Worm (Caenorhabditis elegans) whole organism, L3 larva: ENCODE data around the gene C18H7.6.

ENCODE experiments used
- R02D3.7 ChIP-seq: fragments of 150-350 bp; optimal IDR thresholded peaks from 2 replicates; lab custom pipeline; 2014; ENCODE audit warnings: missing biosample characterization, missing genetic modification characterization
- ZK546.5 ChIP-seq: sonication (generic microtip); optimal IDR thresholded peaks from 2 replicates; lab custom pipeline; 2017; ENCODE audit warnings: missing biosample characterization, missing genetic modification characterization
- aly-2 ChIP-seq: fragments of 150-350 bp; optimal IDR thresholded peaks from 2 replicates; lab custom pipeline; 2014; ENCODE audit warnings: missing biosample characterization, missing genetic modification characterization
- ama-1 ChIP-seq: fragments of 150-350 bp; optimal IDR thresholded peaks from 2 replicates; lab custom pipeline; 2018
- ceh-16 ChIP-seq: sonication (generic microtip); optimal IDR thresholded peaks from 2 replicates; lab custom pipeline; 2017; ENCODE audit warnings: missing biosample characterization, missing genetic modification characterization
- ceh-28 ChIP-seq: fragments of 150-350 bp; optimal IDR thresholded peaks from 2 replicates; lab custom pipeline; 2014; ENCODE audit warnings: missing biosample characterization, missing genetic modification reagents, missing genetic modification characterization
- ceh-9 ChIP-seq: sonication (generic microtip); optimal IDR thresholded peaks from 2 replicates; lab custom pipeline; 2018; ENCODE audit warnings: missing biosample characterization, missing genetic modification characterization
- egl-27 ChIP-seq: sonication (generic microtip); optimal IDR thresholded peaks from 4 replicates; lab custom pipeline; 2017; ENCODE audit warnings: missing biosample characterization, missing genetic modification reagents, missing genetic modification characterization
- egl-5 ChIP-seq: fragments of 150-350 bp; optimal IDR thresholded peaks from 2 replicates; lab custom pipeline; 2017; ENCODE audit warnings: missing biosample characterization, missing genetic modification reagents, missing genetic modification characterization, inconsistent platforms
- elt-1 ChIP-seq: fragments of 150-350 bp; optimal IDR thresholded peaks from 2 replicates; lab custom pipeline; 2014; ENCODE audit warnings: missing biosample characterization, missing genetic modification characterization
- elt-2 ChIP-seq: sonication (generic microtip); optimal IDR thresholded peaks from 2 replicates; lab custom pipeline; 2016; ENCODE audit warnings: missing genetic modification reagents, mild to moderate bottlenecking, missing genetic modification characterization, missing compliant biosample characterization
- elt-3 ChIP-seq, 3 experiments: fragments of 150-350 bp in 1 of 3; sonication (generic microtip) in 2 of 3; optimal IDR thresholded peaks; 2 replicates in 2 of 3; 4 replicates in 1 of 3; lab custom pipeline; 2014 to 2017; ENCODE audit warnings: missing biosample characterization in 3 of 3, missing genetic modification characterization in 3 of 3
- eor-1 ChIP-seq, 2 experiments: fragments of 150-350 bp; optimal IDR thresholded peaks; 2 replicates each; lab custom pipeline; 2014 to 2018; ENCODE audit warnings: missing biosample characterization in 2 of 2, missing genetic modification characterization in 2 of 2
- fkh-10 ChIP-seq: sonication (generic microtip); optimal IDR thresholded peaks from 2 replicates; lab custom pipeline; 2017; ENCODE audit warnings: missing biosample characterization, missing genetic modification reagents, missing genetic modification characterization
- hmg-11 ChIP-seq: sonication (generic microtip); optimal IDR thresholded peaks from 2 replicates; lab custom pipeline; 2016; ENCODE audit warnings: missing genetic modification characterization, missing compliant biosample characterization
- lin-15B ChIP-seq: fragments of 150-350 bp; optimal IDR thresholded peaks from 2 replicates; lab custom pipeline; 2014; ENCODE audit warnings: missing biosample characterization, missing genetic modification characterization
- lin-39 ChIP-seq: fragments of 150-350 bp; optimal IDR thresholded peaks from 2 replicates; lab custom pipeline; 2018; ENCODE audit warnings: missing biosample characterization, missing genetic modification reagents, missing genetic modification characterization
- lsy-12 ChIP-seq: sonication (generic microtip); optimal IDR thresholded peaks from 2 replicates; lab custom pipeline; 2016; ENCODE audit warnings: mild to moderate bottlenecking, missing genetic modification characterization, missing compliant biosample characterization
- mdl-1 ChIP-seq: fragments of 150-350 bp; optimal IDR thresholded peaks from 2 replicates; lab custom pipeline; 2014; ENCODE audit warnings: missing biosample characterization, missing genetic modification characterization
- mml-1 ChIP-seq: fragments of 150-350 bp; sonication (generic microtip); optimal IDR thresholded peaks from 3 replicates; lab custom pipeline; 2014; ENCODE audit warnings: missing biosample characterization, missing genetic modification characterization
- nhr-12 ChIP-seq: fragments of 150-350 bp; optimal IDR thresholded peaks from 2 replicates; lab custom pipeline; 2014; ENCODE audit warnings: missing biosample characterization, missing genetic modification characterization
- nhr-23 ChIP-seq: fragments of 150-350 bp; optimal IDR thresholded peaks from 2 replicates; lab custom pipeline; 2014; ENCODE audit warnings: missing biosample characterization, missing genetic modification reagents, missing genetic modification characterization
- nhr-28 ChIP-seq: fragments of 150-350 bp; optimal IDR thresholded peaks from 2 replicates; lab custom pipeline; 2014; ENCODE audit warnings: missing biosample characterization, missing genetic modification characterization
- nhr-43 ChIP-seq: sonication (generic microtip); optimal IDR thresholded peaks from 2 replicates; lab custom pipeline; 2016; ENCODE audit warnings: mild to moderate bottlenecking, missing genetic modification characterization, missing compliant biosample characterization; ENCODE audit not compliant: poor library complexity, severe bottlenecking
- nhr-67 ChIP-seq: fragments of 150-350 bp; optimal IDR thresholded peaks from 2 replicates; lab custom pipeline; 2014; ENCODE audit warnings: missing biosample characterization, missing genetic modification characterization
- nhr-76 ChIP-seq: fragments of 150-350 bp; sonication (generic microtip); optimal IDR thresholded peaks from 5 replicates; lab custom pipeline; 2014; ENCODE audit warnings: missing biosample characterization, missing genetic modification characterization
- nhr-77 ChIP-seq: fragments of 150-350 bp; optimal IDR thresholded peaks from 2 replicates; lab custom pipeline; 2014; ENCODE audit warnings: missing biosample characterization, missing genetic modification characterization
- pha-4 ChIP-seq: fragments of 150-350 bp; optimal IDR thresholded peaks from 2 replicates; lab custom pipeline; 2014; ENCODE audit warnings: missing biosample characterization, missing genetic modification reagents, missing genetic modification characterization
- pqm-1 ChIP-seq: fragments of 150-350 bp; optimal IDR thresholded peaks from 2 replicates; lab custom pipeline; 2017; ENCODE audit warnings: missing biosample characterization, missing genetic modification characterization, inconsistent platforms
- skn-1 ChIP-seq: fragments of 150-350 bp; optimal IDR thresholded peaks from 2 replicates; lab custom pipeline; 2014; ENCODE audit warnings: missing biosample characterization, missing genetic modification characterization
- snpc-4 ChIP-seq: fragments of 150-350 bp; optimal IDR thresholded peaks from 2 replicates; lab custom pipeline; 2014; ENCODE audit warnings: missing biosample characterization, missing genetic modification characterization
- tbx-2 ChIP-seq: sonication (generic microtip); optimal IDR thresholded peaks from 2 replicates; lab custom pipeline; 2016; ENCODE audit warnings: mild to moderate bottlenecking, missing genetic modification characterization, missing compliant biosample characterization
- unc-39 ChIP-seq: sonication (generic microtip); optimal IDR thresholded peaks from 4 replicates; lab custom pipeline; 2017; ENCODE audit warnings: missing biosample characterization, missing genetic modification characterization
- unc-62 ChIP-seq: fragments of 150-350 bp; sonication (generic microtip); optimal IDR thresholded peaks from 4 replicates; lab custom pipeline; 2014; ENCODE audit warnings: missing biosample characterization, missing genetic modification reagents, missing genetic modification characterization
- zag-1 ChIP-seq: fragments of 150-350 bp; optimal IDR thresholded peaks from 2 replicates; lab custom pipeline; 2014; ENCODE audit warnings: missing biosample characterization, missing genetic modification characterization
- ztf-11 ChIP-seq: fragments of 150-350 bp; optimal IDR thresholded peaks from 2 replicates; lab custom pipeline; 2014; ENCODE audit warnings: missing biosample characterization, missing genetic modification characterization

Gene C18H7.6

DNA sequence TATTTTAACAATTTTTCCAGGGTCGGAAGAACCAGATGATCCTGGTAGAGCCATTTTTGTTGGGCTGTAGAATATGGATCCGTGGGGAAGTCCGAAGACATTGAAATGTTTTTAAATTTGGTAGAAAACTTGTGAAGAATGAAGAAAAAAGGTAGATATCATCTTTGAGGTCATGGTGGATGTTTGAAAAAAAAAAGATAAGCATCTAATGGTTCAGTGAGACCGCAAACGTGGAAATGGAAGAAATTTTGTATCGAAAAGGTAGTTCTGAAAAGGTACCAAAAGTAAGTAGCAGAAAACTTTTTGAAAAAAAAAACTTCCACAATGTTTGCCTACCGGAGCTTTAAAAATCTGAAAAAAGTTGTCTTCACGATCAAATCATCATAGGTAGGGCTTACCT, 11.3 kb upstream of the C18H7.6 start, which contains the start of gene prmt-4:
Gene prmt-4 (minus strand): TSS at position 101 of the 400 bp plus-strand sequence.
- no peak for TF ChIP-seq ceh-28 (tag; lab: Kevin White, UChicago)
- TF ChIP-seq tbx-2, result no peak
- TF ChIP-seq nhr-23, result no peak
- TF ChIP-seq nhr-77 (tag; lab: Kevin White, UChicago), result no peak
- no peak for TF ChIP-seq R02D3.7 (tag; lab: Kevin White, UChicago)
- no peak for TF ChIP-seq unc-39

ce11 chrIV:601595-601994, 9.3 kb upstream of the C18H7.6 start, which contains the start of gene srt-59:
Gene srt-59, minus strand, starts transcription at chrIV:601695.
- no peak for TF ChIP-seq fkh-10
- no peak for TF ChIP-seq lin-39 (tag; lab: Kevin White, UChicago)
- TF ChIP-seq mdl-1, result no peak
- TF ChIP-seq nhr-43 (tag; lab: Kevin White, UChicago), result no peak
- no peak for TF ChIP-seq hmg-11 (tag; lab: Kevin White, UChicago)
- TF ChIP-seq skn-1 (tag; lab: Kevin White, UChicago), result no peak
- TF ChIP-seq nhr-28, result no peak
- no peak for TF ChIP-seq pha-4 (tag; lab: Kevin White, UChicago)
- no peak for TF ChIP-seq lsy-12 (tag; lab: Kevin White, UChicago)
- TF ChIP-seq ama-1 (lab: Kevin White, UChicago), result no peak
- TF ChIP-seq nhr-76 (tag; lab: Kevin White, UChicago), result no peak
- TF ChIP-seq egl-5 (tag; lab: Kevin White, UChicago), result no peak
- TF ChIP-seq nhr-23, result no peak
- no peak for TF ChIP-seq ceh-28 (tag; lab: Kevin White, UChicago)
- TF ChIP-seq ZK546.5, result no peak
- no peak for TF ChIP-seq mml-1 (tag; lab: Kevin White, UChicago)
- TF ChIP-seq R02D3.7 (tag; lab: Kevin White, UChicago), result no peak
- no peak for TF ChIP-seq ztf-11 (tag; lab: Kevin White, UChicago)
- TF ChIP-seq ceh-9 (tag; lab: Kevin White, UChicago), result no peak

DNA sequence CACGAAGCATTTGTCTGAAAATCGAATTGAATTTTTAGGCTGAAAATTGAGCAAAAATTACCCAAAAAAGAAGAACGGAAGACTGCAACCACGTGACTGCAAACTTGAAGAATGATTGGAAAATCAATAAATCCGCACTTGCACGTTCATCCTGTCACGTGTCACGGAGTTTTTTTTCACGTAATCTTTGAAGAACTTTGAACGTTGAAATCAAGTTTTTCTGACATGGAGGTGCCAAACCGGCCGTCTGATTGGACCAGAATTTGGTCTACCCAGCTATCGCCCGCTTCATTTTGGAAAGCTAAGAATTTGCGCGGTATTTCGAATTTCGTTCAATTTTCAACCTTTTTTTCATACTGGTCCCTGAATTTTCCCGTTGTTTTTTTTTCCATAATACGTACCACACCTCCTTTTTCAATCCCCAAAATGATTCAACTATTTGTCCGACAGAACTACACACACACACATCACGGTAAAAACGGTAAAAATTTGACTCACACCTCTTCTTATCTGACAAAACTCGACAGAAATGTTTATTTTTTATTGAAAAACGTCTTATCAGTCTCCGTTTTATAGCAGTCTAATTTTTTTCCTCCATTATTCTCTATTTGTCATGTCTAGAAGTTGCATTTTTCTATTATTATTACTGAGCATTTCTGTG, 4.1 kb upstream of the C18H7.6 start, which contains the start of the genes C18H7.7 and C18H7.11:
Gene C18H7.7 (minus strand): TSS at position 101 of the 661 bp plus-strand sequence.
Gene C18H7.11 (plus strand): TSS at position 611 of the 661 bp plus-strand sequence.
- TF ChIP-seq pqm-1 (tag; lab: Kevin White, UChicago), result peak; percentile 19
- TF ChIP-seq ztf-11 (tag; lab: Kevin White, UChicago), result no peak
- TF ChIP-seq, all 47 proteins: peak for 1

- no peak for TF ChIP-seq zag-1
- no peak for TF ChIP-seq nhr-12
- TF ChIP-seq egl-5 (tag; lab: Kevin White, UChicago), result no peak
- no peak for TF ChIP-seq elt-1 (tag; lab: Kevin White, UChicago)
- TF ChIP-seq lin-15B, result no peak
- no peak for TF ChIP-seq nhr-67 (tag; lab: Kevin White, UChicago)
- TF ChIP-seq ZK546.5, result no peak
- TF ChIP-seq nhr-77 (tag; lab: Kevin White, UChicago), result no peak
- TF ChIP-seq ztf-11 (tag; lab: Kevin White, UChicago), result no peak
- TF ChIP-seq elt-3 (tag; optimal IDR thresholded peaks at IDR 0.05; lab: Kevin White, UChicago), result no peak
- TF ChIP-seq ceh-28 (tag; lab: Kevin White, UChicago), result no peak
- no peak for TF ChIP-seq mml-1 (tag; lab: Kevin White, UChicago)
- TF ChIP-seq hmg-11 (tag; lab: Kevin White, UChicago), result no peak
- TF ChIP-seq snpc-4 (tag; lab: Kevin White, UChicago), result no peak
- no peak for TF ChIP-seq unc-62 (GFP tag; lab: Kevin White, UChicago)
- TF ChIP-seq ceh-9 (tag; lab: Kevin White, UChicago), result no peak
- TF ChIP-seq eor-1 (tag; optimal IDR thresholded peaks at IDR 0.05; lab: Kevin White, UChicago), result no peak
- TF ChIP-seq nhr-23, result no peak
- TF ChIP-seq, all 47 proteins: peak for 0
These were observed 2.6 kb upstream of the C18H7.6 start for ce11 chrIV:594840-595239.

DNA sequence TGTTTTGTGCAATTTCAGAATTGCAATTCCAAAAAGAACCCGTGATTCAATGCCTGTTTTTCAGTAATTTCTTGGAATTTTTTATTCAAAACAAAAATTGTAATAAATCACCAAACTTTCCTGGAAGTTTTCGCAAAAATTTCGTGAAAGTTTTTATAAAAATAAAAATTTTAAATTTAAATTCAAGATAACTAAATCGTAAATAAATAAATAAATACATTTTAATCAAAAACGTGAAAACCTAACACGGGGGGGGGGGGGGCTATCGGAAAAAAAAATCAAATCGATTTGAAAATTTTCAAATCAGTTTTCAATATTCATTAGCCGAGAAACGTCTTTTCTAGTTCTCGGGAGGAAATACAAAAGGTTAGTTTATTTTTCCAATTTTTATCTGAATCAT, 744 bp upstream of the C18H7.6 start, which contains the start of gene C18H7.4:
Gene C18H7.4 (plus strand): TSS at position 301 of the 400 bp plus-strand sequence.
- TF ChIP-seq lin-39 (tag; lab: Kevin White, UChicago), result no peak
- no peak for TF ChIP-seq ceh-28 (tag; lab: Kevin White, UChicago)
- TF ChIP-seq elt-2 (tag; lab: Kevin White, UChicago), result no peak
- no peak for TF ChIP-seq ama-1 (lab: Kevin White, UChicago)
- TF ChIP-seq ZK546.5, result no peak
- TF ChIP-seq ceh-16, result no peak
- TF ChIP-seq nhr-12, result no peak
- TF ChIP-seq fkh-10, result no peak
- TF ChIP-seq aly-2 (tag; lab: Kevin White, UChicago), result no peak
- TF ChIP-seq lsy-12 (tag; lab: Kevin White, UChicago), result no peak
- TF ChIP-seq skn-1 (tag; lab: Kevin White, UChicago), result no peak
- TF ChIP-seq egl-5 (tag; lab: Kevin White, UChicago), result no peak
- no peak for TF ChIP-seq mdl-1
- no peak for TF ChIP-seq nhr-43 (tag; lab: Kevin White, UChicago)
- TF ChIP-seq pha-4 (tag; lab: Kevin White, UChicago), result no peak
- no peak for TF ChIP-seq mml-1 (tag; lab: Kevin White, UChicago)
- no peak for TF ChIP-seq nhr-67 (tag; lab: Kevin White, UChicago)
- TF ChIP-seq nhr-23, result no peak
- no peak for TF ChIP-seq eor-1 (tag; optimal IDR thresholded peaks at IDR 0.05; lab: Kevin White, UChicago)
- no peak for TF ChIP-seq egl-27 (tag; lab: Kevin White, UChicago)
